Fruit fly (Drosophila melanogaster): ENCODE measurements around the gene Hpd.

DNA sequence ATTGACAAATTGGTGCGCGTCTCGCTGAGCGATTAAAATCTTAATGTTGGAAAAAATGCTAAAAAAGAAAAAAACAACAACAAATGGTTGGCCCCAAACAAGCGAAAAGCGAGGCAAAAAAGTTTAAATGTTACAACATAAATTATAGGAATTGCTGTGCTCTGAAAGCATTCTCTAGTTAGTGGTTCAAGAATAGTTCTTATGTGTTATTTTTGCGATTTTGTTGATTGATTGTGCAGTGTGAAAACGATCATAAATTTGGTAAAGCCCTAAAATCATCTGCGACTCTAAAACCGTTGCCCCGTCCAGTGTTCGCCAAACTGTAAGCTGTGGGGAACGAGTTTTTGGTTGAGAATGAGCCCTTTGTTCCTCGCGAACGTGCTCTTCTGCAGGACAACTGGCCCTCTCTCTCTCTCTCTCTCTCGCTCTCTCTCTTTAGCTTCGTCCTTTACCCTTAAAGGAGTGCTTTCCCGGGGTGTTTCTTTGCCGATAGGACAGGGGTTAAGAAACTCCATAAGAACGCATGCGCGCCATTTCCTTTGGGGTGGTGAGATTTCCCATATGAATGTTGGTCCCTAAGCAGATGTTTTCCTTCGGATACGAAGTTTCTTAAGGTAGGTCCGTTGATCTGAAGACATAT is 3.1 kb upstream of the Hpd start:
- TF ChIP-seq sage (GFP tag; optimal IDR thresholded peaks at IDR 0.05) = no peak
- TF ChIP-seq CG32264 (GFP tag; optimal IDR thresholded peaks at IDR 0.05) = no peak
- TF ChIP-seq usp (GFP tag; optimal IDR thresholded peaks at IDR 0.05) = no peak
- no peak for TF ChIP-seq Mio (GFP tag; optimal IDR thresholded peaks at IDR 0.05)
- no peak for TF ChIP-seq Jra (GFP tag; optimal IDR thresholded peaks at IDR 0.05)
- no peak for TF ChIP-seq dmrt93B (GFP tag; optimal IDR thresholded peaks at IDR 0.05)
- TF ChIP-seq lola (GFP tag; optimal IDR thresholded peaks at IDR 0.05) = no peak
- no peak for TF ChIP-seq sv (GFP tag; optimal IDR thresholded peaks at IDR 0.05)
- no peak for TF ChIP-seq Hr78 (GFP tag; optimal IDR thresholded peaks at IDR 0.05)
- TF ChIP-seq OdsH (GFP tag; optimal IDR thresholded peaks at IDR 0.05) = no peak

Data from whole organism, wandering third instar larva.